Worm (Caenorhabditis elegans) whole organism, young adult: ENCODE results near the gene D1005.2.
A peak's percentile ranks its signal among the peaks of the same experiment; 100 is the strongest.

Experiments
- D2030.7 ChIP-seq: fragments of 200-800 bp; sonication (Bioruptor generic); IDR thresholded peaks from 2 replicates; pipeline ENCODE4 v1.3.6; 2022; ENCODE audit warnings: missing genetic modification reagents, missing genetic modification characterization, missing compliant biosample characterization
- F22D6.2 ChIP-seq: sonication (generic microtip); optimal IDR thresholded peaks from 2 replicates; lab custom pipeline; 2016; ENCODE audit warnings: mild to moderate bottlenecking, missing genetic modification characterization, missing compliant biosample characterization
- K11D2.4 ChIP-seq: fragments of 200-800 bp; sonication (Bioruptor generic); IDR thresholded peaks from 2 replicates; pipeline ENCODE4 v1.3.6; 2022; ENCODE audit warnings: missing genetic modification reagents, missing genetic modification characterization, missing compliant biosample characterization
- K12H6.12 ChIP-seq: fragments of 200-800 bp; sonication (Bioruptor generic); optimal IDR thresholded peaks from 2 replicates; lab custom pipeline; 2018; ENCODE audit warnings: mild to moderate bottlenecking, missing genetic modification characterization, missing compliant biosample characterization
- Y53F4B.3 ChIP-seq: fragments of 200-800 bp; sonication (Bioruptor generic); IDR thresholded peaks from 2 replicates; pipeline ENCODE4 v1.3.6; 2022; ENCODE audit warnings: missing genetic modification reagents, missing genetic modification characterization, missing compliant biosample characterization
- Y53G8AR.9 ChIP-seq: fragments of 200-800 bp; sonication (Bioruptor generic); conservative IDR thresholded peaks from 2 replicates; pipeline ENCODE4 v1.3.6; 2022; ENCODE audit warnings: missing genetic modification reagents, missing genetic modification characterization, missing compliant biosample characterization
- akir-1 ChIP-seq: fragments of 200-800 bp; sonication (Bioruptor generic); optimal IDR thresholded peaks from 2 replicates; lab custom pipeline; 2018; ENCODE audit warnings: mild to moderate bottlenecking, missing genetic modification characterization, moderate library complexity, missing compliant biosample characterization
- atf-7 ChIP-seq: sonication (generic microtip); optimal IDR thresholded peaks from 2 replicates; lab custom pipeline; 2017; ENCODE audit warnings: mild to moderate bottlenecking, missing genetic modification characterization, missing compliant biosample characterization
- athp-1 ChIP-seq: sonication (generic microtip); optimal IDR thresholded peaks from 2 replicates; lab custom pipeline; 2017; ENCODE audit warnings: mild to moderate bottlenecking, missing genetic modification characterization, missing compliant biosample characterization
- attf-3 ChIP-seq: fragments of 200-800 bp; sonication (Bioruptor generic); conservative IDR thresholded peaks from 2 replicates; pipeline ENCODE4 v1.3.6; 2022; ENCODE audit warnings: missing genetic modification reagents, missing genetic modification characterization, missing compliant biosample characterization
- attf-5 ChIP-seq: fragments of 200-800 bp; sonication (Bioruptor generic); optimal IDR thresholded peaks from 2 replicates; lab custom pipeline; 2018; ENCODE audit warnings: mild to moderate bottlenecking, missing genetic modification characterization, missing compliant biosample characterization
- bed-2 ChIP-seq: fragments of 200-800 bp; sonication (Bioruptor generic); IDR thresholded peaks from 2 replicates; pipeline ENCODE4 v1.3.6; 2022; ENCODE audit warnings: missing genetic modification reagents, missing genetic modification characterization, missing compliant biosample characterization
- cebp-1 ChIP-seq, 2 experiments: fragments of 200-800 bp in 1 of 2; sonication (Bioruptor generic) in 1 of 2; sonication (generic microtip) in 1 of 2; IDR thresholded peaks in 1 of 2; optimal IDR thresholded peaks in 1 of 2; 2 replicates each; pipeline versions ENCODE4 v1.3.6 to Lab custom; 2017 to 2022; ENCODE audit warnings: missing compliant biosample characterization in 2 of 2, missing genetic modification characterization in 2 of 2, mild to moderate bottlenecking in 1 of 2, missing genetic modification reagents in 1 of 2, moderate library complexity in 1 of 2
- ceh-100 ChIP-seq: fragments of 200-800 bp; sonication (Bioruptor generic); IDR thresholded peaks from 2 replicates; pipeline ENCODE4 v1.3.6; 2022; ENCODE audit warnings: missing genetic modification reagents, missing genetic modification characterization, missing compliant biosample characterization
- ceh-40 ChIP-seq: fragments of 200-800 bp; sonication (Bioruptor generic); IDR thresholded peaks from 2 replicates; pipeline ENCODE4 v1.3.6; 2022; ENCODE audit warnings: missing genetic modification characterization, missing compliant biosample characterization
- dpl-1 ChIP-seq: fragments of 150-350 bp; optimal IDR thresholded peaks from 2 replicates; lab custom pipeline; 2014; ENCODE audit warnings: missing biosample characterization, missing genetic modification reagents, missing genetic modification characterization
- egl-44 ChIP-seq: fragments of 200-800 bp; sonication (Bioruptor generic); IDR thresholded peaks from 2 replicates; pipeline ENCODE4 v1.3.6; 2022; ENCODE audit warnings: missing genetic modification reagents, missing genetic modification characterization, missing compliant biosample characterization
- egrh-3 ChIP-seq: fragments of 200-800 bp; sonication (Bioruptor generic); IDR thresholded peaks from 2 replicates; pipeline ENCODE4 v1.3.6; 2022; ENCODE audit warnings: missing genetic modification reagents, missing genetic modification characterization, missing compliant biosample characterization
- fkh-3 ChIP-seq: sonication (generic microtip); optimal IDR thresholded peaks from 2 replicates; lab custom pipeline; 2016; ENCODE audit warnings: mild to moderate bottlenecking, missing genetic modification characterization, missing compliant biosample characterization
- gei-17 ChIP-seq: fragments of 200-800 bp; sonication (Bioruptor generic); optimal IDR thresholded peaks from 2 replicates; lab custom pipeline; 2018; ENCODE audit warnings: mild to moderate bottlenecking, missing genetic modification characterization, missing compliant biosample characterization
- him-1 ChIP-seq: sonication (generic microtip); optimal IDR thresholded peaks from 2 replicates; lab custom pipeline; 2016; ENCODE audit warnings: missing genotype, missing genetic modification reagents, missing genetic modification characterization, missing compliant biosample characterization
- lag-1 ChIP-seq: fragments of 200-800 bp; sonication (Bioruptor generic); IDR thresholded peaks from 2 replicates; pipeline ENCODE4 v1.3.6; 2022; ENCODE audit warnings: missing genetic modification reagents, missing genetic modification characterization, missing compliant biosample characterization
- let-526 ChIP-seq: fragments of 200-800 bp; sonication (Bioruptor generic); IDR thresholded peaks from 2 replicates; pipeline ENCODE4 v1.3.6; 2022; ENCODE audit warnings: missing genetic modification reagents, missing genetic modification characterization, missing compliant biosample characterization
- lin-26 ChIP-seq: fragments of 200-800 bp; sonication (Bioruptor generic); IDR thresholded peaks from 2 replicates; pipeline ENCODE4 v1.3.6; 2022; ENCODE audit warnings: missing genetic modification reagents, missing genetic modification characterization, missing compliant biosample characterization
- lir-1 ChIP-seq: fragments of 200-800 bp; sonication (Bioruptor generic); conservative IDR thresholded peaks from 2 replicates; pipeline ENCODE4 v1.3.6; 2022; ENCODE audit warnings: missing genetic modification reagents, missing genetic modification characterization, missing compliant biosample characterization
- lsy-27 ChIP-seq: sonication (generic microtip); optimal IDR thresholded peaks from 2 replicates; lab custom pipeline; 2017; ENCODE audit warnings: missing genetic modification characterization, mild to moderate bottlenecking, missing compliant biosample characterization, antibody characterized with exemption, missing genotype, borderline replicate concordance; ENCODE audit not compliant: insufficient read depth
- madf-10 ChIP-seq: sonication (generic microtip); optimal IDR thresholded peaks from 2 replicates; lab custom pipeline; 2016; ENCODE audit warnings: mild to moderate bottlenecking, missing genetic modification characterization, missing compliant biosample characterization
- madf-3 ChIP-seq: fragments of 200-800 bp; sonication (Bioruptor generic); IDR thresholded peaks from 2 replicates; pipeline ENCODE4 v1.3.6; 2022; ENCODE audit warnings: missing genetic modification reagents, missing genetic modification characterization, missing compliant biosample characterization
- mel-28 ChIP-seq: sonication (generic microtip); optimal IDR thresholded peaks from 2 replicates; lab custom pipeline; 2016; ENCODE audit warnings: borderline replicate concordance, mild to moderate bottlenecking, missing genetic modification characterization, missing compliant biosample characterization
- mes-4 ChIP-seq: sonication (generic microtip); optimal IDR thresholded peaks from 2 replicates; lab custom pipeline; 2016; ENCODE audit warnings: missing genotype, missing genetic modification characterization, missing compliant biosample characterization
- mxl-1 ChIP-seq: sonication (generic microtip); optimal IDR thresholded peaks from 2 replicates; lab custom pipeline; 2016; ENCODE audit warnings: missing genetic modification characterization, missing compliant biosample characterization
- nfya-1 ChIP-seq: sonication (generic microtip); optimal IDR thresholded peaks from 2 replicates; lab custom pipeline; 2017; ENCODE audit warnings: antibody characterized with exemption, missing compliant biosample characterization, missing genetic modification characterization, borderline replicate concordance; ENCODE audit not compliant: insufficient read depth
- nfya-2 ChIP-seq: fragments of 200-800 bp; sonication (Bioruptor generic); IDR thresholded peaks from 2 replicates; pipeline ENCODE4 v1.3.6; 2022; ENCODE audit warnings: missing genetic modification reagents, missing genetic modification characterization, missing compliant biosample characterization
- nhr-179 ChIP-seq: sonication (generic microtip); optimal IDR thresholded peaks from 2 replicates; lab custom pipeline; 2016; ENCODE audit warnings: mild to moderate bottlenecking, missing genetic modification characterization, missing compliant biosample characterization
- pbrm-1 ChIP-seq: fragments of 200-800 bp; sonication (Bioruptor generic); IDR thresholded peaks from 2 replicates; pipeline ENCODE4 v1.3.6; 2022; ENCODE audit warnings: missing genetic modification reagents, missing genetic modification characterization, missing compliant biosample characterization
- snpc-3.4 ChIP-seq: sonication (generic microtip); optimal IDR thresholded peaks from 2 replicates; lab custom pipeline; 2017; ENCODE audit warnings: missing genetic modification characterization, mild to moderate bottlenecking, missing compliant biosample characterization, antibody characterized with exemption, moderate library complexity, missing genotype, missing genetic modification reagents
- snpc-4 ChIP-seq, 5 experiments: fragments of 150-350 bp in 1 of 5; sonication (generic microtip) in 4 of 5; optimal IDR thresholded peaks; 2 replicates each; lab custom pipeline; 2014 to 2018; ENCODE audit warnings: missing genetic modification characterization in 5 of 5, missing biosample characterization in 3 of 5, antibody characterized with exemption in 2 of 5, mild to moderate bottlenecking in 2 of 5, missing compliant biosample characterization in 2 of 5, missing genotype in 2 of 5, moderate library complexity in 2 of 5, missing genetic modification reagents in 1 of 5
- tlf-1 ChIP-seq: fragments of 200-800 bp; sonication (Bioruptor generic); optimal IDR thresholded peaks from 2 replicates; lab custom pipeline; 2018; ENCODE audit warnings: mild to moderate bottlenecking, missing genetic modification characterization, missing compliant biosample characterization
- unc-62 ChIP-seq: fragments of 150-350 bp; optimal IDR thresholded peaks from 2 replicates; lab custom pipeline; 2014; ENCODE audit warnings: missing biosample characterization, missing genetic modification reagents, missing genetic modification characterization
- zim-3 ChIP-seq: sonication (generic microtip); optimal IDR thresholded peaks from 2 replicates; lab custom pipeline; 2017; ENCODE audit warnings: mild to moderate bottlenecking, missing genetic modification characterization, moderate library complexity, missing compliant biosample characterization
- ztf-22 ChIP-seq: fragments of 200-800 bp; sonication (Bioruptor generic); optimal IDR thresholded peaks from 2 replicates; lab custom pipeline; 2018; ENCODE audit warnings: mild to moderate bottlenecking, missing genetic modification characterization, moderate library complexity, missing compliant biosample characterization
- ztf-26 ChIP-seq: sonication (generic microtip); optimal IDR thresholded peaks from 2 replicates; lab custom pipeline; 2017; ENCODE audit warnings: missing genetic modification characterization, missing compliant biosample characterization
- ztf-3 ChIP-seq: fragments of 200-800 bp; sonication (Bioruptor generic); optimal IDR thresholded peaks from 2 replicates; lab custom pipeline; 2018; ENCODE audit warnings: mild to moderate bottlenecking, missing genetic modification characterization, missing compliant biosample characterization

Gene D1005.2

DNA sequence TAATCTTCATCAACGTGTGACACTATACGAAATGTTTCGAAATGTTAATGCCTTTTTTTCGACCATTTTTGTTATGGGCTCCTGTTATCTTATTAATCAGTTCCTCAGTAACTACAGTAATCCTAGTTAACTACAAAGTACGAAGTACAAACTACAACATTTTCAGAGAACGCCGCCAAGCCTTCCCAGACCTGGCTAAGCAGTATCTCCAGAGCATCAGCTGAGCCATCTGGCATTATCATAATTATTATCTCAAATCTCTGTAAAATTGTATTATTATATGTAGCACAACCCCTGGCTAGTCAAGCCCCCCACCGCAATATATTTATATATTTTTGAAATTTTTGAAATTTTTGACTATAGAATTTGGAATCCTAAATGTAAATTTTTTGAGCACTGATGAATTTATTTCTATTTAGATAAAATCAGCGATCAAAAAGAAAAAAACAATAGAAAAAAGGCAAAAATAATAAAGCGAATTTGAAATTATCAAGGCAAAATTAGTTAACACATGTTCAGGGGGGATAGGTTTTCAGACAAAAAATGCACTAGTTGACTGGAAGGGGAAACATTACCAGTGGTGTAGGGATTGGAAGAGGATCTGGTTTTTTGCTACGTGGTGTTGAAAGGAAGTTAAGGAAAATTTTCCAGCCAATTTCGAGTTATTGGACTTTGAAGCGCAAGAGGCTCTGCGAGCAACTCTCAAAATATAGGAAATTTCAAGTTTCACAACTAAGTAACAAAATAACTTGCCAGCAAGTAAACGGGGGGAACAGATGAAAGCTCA lies 6.8 kb upstream of the D1005.2 start (continued):
- TF ChIP-seq mxl-1 (tag; lab: Kevin White, UChicago): no peak
- no peak for TF ChIP-seq ztf-3 (GFP tag; lab: Kevin White, UChicago)
- TF ChIP-seq ceh-40 (GFP tag; lab: Robert Waterston, UW): no peak
- no peak for TF ChIP-seq mes-4 (tag; lab: Kevin White, UChicago)
- TF ChIP-seq cebp-1 (GFP tag; IDR thresholded peaks at IDR 0.05; lab: Robert Waterston, UW): no peak
- TF ChIP-seq cebp-1 (tag; optimal IDR thresholded peaks at IDR 0.05; lab: Kevin White, UChicago): no peak
- no peak for TF ChIP-seq him-1 (tag; lab: Kevin White, UChicago)
- TF ChIP-seq nfya-1: no peak
- TF ChIP-seq lir-1 (GFP tag; lab: Robert Waterston, UW): no peak
- no peak for TF ChIP-seq K12H6.12 (tag; lab: Kevin White, UChicago)
- 0 out of 2 replicates have a peak, but pooled peaks have one; percentile 60 for TF ChIP-seq Y53G8AR.9
- TF ChIP-seq nhr-179 (tag; lab: Kevin White, UChicago): no peak
- TF ChIP-seq, all 124 proteins: peak for 7

DNA sequence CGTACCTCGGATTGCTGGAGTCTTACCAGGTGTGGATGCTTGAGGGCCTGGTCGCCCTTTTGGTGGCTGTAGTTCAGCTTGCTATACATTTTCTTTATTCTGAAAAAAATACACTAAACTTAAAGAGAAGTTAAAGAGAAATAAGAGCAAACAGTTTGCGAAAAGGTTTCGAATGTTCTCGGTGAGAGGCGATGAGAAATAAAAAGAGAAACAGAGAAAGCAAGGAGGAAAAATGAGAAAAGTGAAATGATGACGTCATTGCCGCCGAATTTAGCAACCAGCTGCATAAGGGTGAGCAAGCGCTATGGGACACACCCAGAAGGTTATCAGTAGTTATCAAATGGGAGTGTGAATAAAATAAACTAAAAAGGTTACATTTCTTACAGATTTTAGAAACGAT lies 5.1 kb upstream of the D1005.2 start, which contains the start of gene cebp-1:
Gene cebp-1 (minus strand): TSS at position 99 of the 400 bp plus-strand sequence.
- TF ChIP-seq nfya-2 (no peak), atf-7 (tag; lab: Kevin White, UChicago) (peak; percentile 95), snpc-3.4 (no peak), attf-3 (GFP tag; lab: Robert Waterston, UW) (no peak), nhr-179 (tag; lab: Kevin White, UChicago) (no peak), akir-1 (GFP tag; lab: Kevin White, UChicago) (no peak), fkh-3 (no peak)
- TF ChIP-seq, all 124 proteins: peak for 1

DNA sequence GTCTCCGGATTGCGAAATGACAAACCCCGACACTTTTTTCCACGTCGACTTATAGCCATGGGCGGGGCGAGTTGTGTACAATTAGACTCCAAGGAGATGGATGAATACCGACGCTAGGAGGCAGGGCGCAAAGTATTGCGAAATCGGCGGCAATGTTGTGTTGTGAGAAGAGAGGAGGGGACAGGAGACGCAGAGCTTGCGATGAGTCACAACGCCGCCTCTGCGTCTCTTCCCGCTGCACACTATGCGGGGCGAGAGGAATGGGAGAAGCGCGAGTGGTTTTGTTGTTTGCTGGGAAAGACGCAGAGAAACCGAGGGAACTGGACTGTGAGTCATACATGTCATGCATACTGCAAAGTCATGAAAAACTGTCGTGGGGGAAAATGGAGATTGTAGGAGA lies 4.4 kb upstream of the D1005.2 start:
- TF ChIP-seq athp-1 (tag; lab: Kevin White, UChicago): peak; percentile 21
- no peak for TF ChIP-seq lag-1 (GFP tag; lab: Robert Waterston, UW)
- peak; percentile 72 for TF ChIP-seq ztf-22 (GFP tag; lab: Kevin White, UChicago)
- TF ChIP-seq madf-3 (GFP tag; lab: Robert Waterston, UW): 0 out of 2 replicates have a peak, but pooled peaks have one; percentile 40
- no peak for TF ChIP-seq lsy-27 (tag; lab: Kevin White, UChicago)
- no peak for TF ChIP-seq dpl-1
- TF ChIP-seq attf-5 (GFP tag; lab: Kevin White, UChicago): peak; percentile 93
- TF ChIP-seq ceh-100: no peak
- peak; percentile 42 for TF ChIP-seq F22D6.2 (tag; lab: Kevin White, UChicago)
- TF ChIP-seq madf-10 (tag; lab: Kevin White, UChicago): peak; percentile 86
- no peak for TF ChIP-seq nfya-1
- TF ChIP-seq D2030.7 (GFP tag; lab: Robert Waterston, UW): no peak
- TF ChIP-seq bed-2 (GFP tag; lab: Robert Waterston, UW): peak; percentile 65; the same call in 1 of the 2 replicates
- 0 out of 2 replicates have a peak, but pooled peaks have one; percentile 74 for TF ChIP-seq lin-26
- TF ChIP-seq snpc-4 (GFP tag; optimal IDR thresholded peaks at IDR 0.05; lab: Kevin White, UChicago): no peak
- TF ChIP-seq snpc-4 (tag; optimal IDR thresholded peaks at IDR 0.05; lab: Kevin White, UChicago): peak in 2 of 4 experiments; percentile 52
- TF ChIP-seq K11D2.4 (GFP tag; lab: Robert Waterston, UW): peak; percentile 87
- peak; percentile 77 for TF ChIP-seq egrh-3
- no peak for TF ChIP-seq zim-3 (tag; lab: Kevin White, UChicago)
- TF ChIP-seq mel-28 (tag; lab: Kevin White, UChicago): no peak
- peak; percentile 78 for TF ChIP-seq unc-62 (GFP tag; lab: Kevin White, UChicago)
- peak; percentile 92 for TF ChIP-seq ztf-26 (tag; lab: Kevin White, UChicago)
- TF ChIP-seq egl-44 (GFP tag; lab: Robert Waterston, UW): peak; percentile 86
- peak; percentile 57 for TF ChIP-seq tlf-1
- TF ChIP-seq pbrm-1 (GFP tag; lab: Robert Waterston, UW): peak; percentile 86
- peak; percentile 81 for TF ChIP-seq let-526 (GFP tag; lab: Robert Waterston, UW)
- no peak for TF ChIP-seq nhr-179 (tag; lab: Kevin White, UChicago)
- peak; percentile 84 for TF ChIP-seq gei-17
- TF ChIP-seq Y53F4B.3 (GFP tag; lab: Robert Waterston, UW): no peak
